Worm (Caenorhabditis elegans) whole organism, L1 larva: Measurements from ENCODE around the gene hpo-26.

ENCODE experiments used
- ama-1 ChIP-seq: fragments of 150-350 bp; optimal IDR thresholded peaks from 2 replicates; lab custom pipeline; 2014
- elt-2 ChIP-seq: sonication (generic microtip); optimal IDR thresholded peaks from 2 replicates; lab custom pipeline; 2016; ENCODE audit warnings: missing genetic modification characterization, mild to moderate bottlenecking, inconsistent platforms, missing compliant biosample characterization, missing genetic modification reagents
- ztf-4 ChIP-seq: fragments of 150-350 bp; optimal IDR thresholded peaks from 2 replicates; lab custom pipeline; 2014; ENCODE audit warnings: missing biosample characterization, missing genetic modification characterization

ce11 chrV:6511121-6511520, 21.7 kb downstream of the hpo-26 start, which contains the start of gene ubh-1:
- no peak for TF ChIP-seq ama-1 (lab: Kevin White, UChicago)
- no peak for TF ChIP-seq elt-2 (tag; lab: Kevin White, UChicago)
- TF ChIP-seq ztf-4 (tag; lab: Kevin White, UChicago) = no peak
